Worm (Caenorhabditis elegans) whole organism, L1 larva: Measurements from ENCODE around the gene Y43F8B.17.

ENCODE experiments used
- C16A3.4 ChIP-seq: fragments of 150-350 bp; optimal IDR thresholded peaks from 2 replicates; lab custom pipeline; 2014; ENCODE audit warnings: missing biosample characterization, missing genetic modification characterization
- F16B12.6 ChIP-seq: fragments of 150-350 bp; optimal IDR thresholded peaks from 2 replicates; lab custom pipeline; 2014; ENCODE audit warnings: missing biosample characterization, missing genetic modification characterization
- alr-1 ChIP-seq: fragments of 200-800 bp; sonication (Bioruptor generic); optimal IDR thresholded peaks from 2 replicates; lab custom pipeline; 2018; ENCODE audit warnings: borderline replicate concordance, mild to moderate bottlenecking, missing genetic modification characterization, missing compliant biosample characterization
- ceh-82 ChIP-seq, 3 experiments: fragments of 150-350 bp in 1 of 3; sonication (generic microtip) in 2 of 3; optimal IDR thresholded peaks; 2 replicates each; lab custom pipeline; 2014 to 2017; ENCODE audit warnings: missing biosample characterization in 3 of 3, missing genetic modification characterization in 3 of 3
- ceh-88 ChIP-seq: fragments of 200-800 bp; sonication (Bioruptor generic); IDR thresholded peaks from 2 replicates; pipeline ENCODE4 v1.3.6; 2022; ENCODE audit warnings: missing genetic modification characterization, missing compliant biosample characterization
- ces-1 ChIP-seq: fragments of 150-350 bp; optimal IDR thresholded peaks from 2 replicates; lab custom pipeline; 2014; ENCODE audit warnings: missing biosample characterization, missing genetic modification reagents, missing genetic modification characterization
- dpl-1 ChIP-seq, 3 experiments: fragments of 150-350 bp in 2 of 3; sonication (generic microtip) in 1 of 3; optimal IDR thresholded peaks; 2 replicates each; lab custom pipeline; 2014 to 2017; ENCODE audit warnings: missing biosample characterization in 3 of 3, missing genetic modification characterization in 3 of 3, missing genetic modification reagents in 3 of 3
- dsc-1 ChIP-seq: sonication (generic microtip); optimal IDR thresholded peaks from 2 replicates; lab custom pipeline; 2016; ENCODE audit warnings: mild to moderate bottlenecking, missing genetic modification characterization, missing compliant biosample characterization
- efl-1 ChIP-seq, 4 experiments: fragments of 150-350 bp; optimal IDR thresholded peaks in 3 of 4; peaks in 1 of 4; 1 replicate in 1 of 4; 2 replicates in 3 of 4; lab custom pipeline; 2014; ENCODE audit warnings: missing biosample characterization in 2 of 4, missing genetic modification characterization in 2 of 4, missing genetic modification reagents in 2 of 4
- egl-27 ChIP-seq, 2 experiments: fragments of 150-350 bp in 1 of 2; sonication (generic microtip); optimal IDR thresholded peaks; 3 replicates each; lab custom pipeline; 2017 to 2018; ENCODE audit warnings: missing biosample characterization in 2 of 2, missing genetic modification characterization in 2 of 2, missing genetic modification reagents in 2 of 2
- elt-2 ChIP-seq: sonication (generic microtip); optimal IDR thresholded peaks from 2 replicates; lab custom pipeline; 2016; ENCODE audit warnings: missing genetic modification characterization, mild to moderate bottlenecking, inconsistent platforms, missing compliant biosample characterization, missing genetic modification reagents
- fkh-8 ChIP-seq: sonication (generic microtip); optimal IDR thresholded peaks from 2 replicates; lab custom pipeline; 2016; ENCODE audit warnings: mild to moderate bottlenecking, missing genetic modification characterization, missing compliant biosample characterization
- fos-1 ChIP-seq: fragments of 150-350 bp; optimal IDR thresholded peaks from 2 replicates; lab custom pipeline; 2014; ENCODE audit warnings: missing biosample characterization, missing genetic modification characterization
- grh-1 ChIP-seq: fragments of 200-800 bp; sonication (Bioruptor generic); IDR thresholded peaks from 2 replicates; pipeline ENCODE4 v1.3.6; 2022; ENCODE audit warnings: missing genetic modification reagents, missing genetic modification characterization, missing compliant biosample characterization
- hlh-4 ChIP-seq: sonication (generic microtip); optimal IDR thresholded peaks from 2 replicates; lab custom pipeline; 2016; ENCODE audit warnings: mild to moderate bottlenecking, missing genetic modification characterization, missing compliant biosample characterization
- isw-1 ChIP-seq: fragments of 200-800 bp; sonication (Bioruptor generic); IDR thresholded peaks from 2 replicates; pipeline ENCODE4 v1.3.6; 2022; ENCODE audit warnings: missing genetic modification characterization, missing compliant biosample characterization
- lin-13 ChIP-seq: fragments of 150-350 bp; optimal IDR thresholded peaks from 2 replicates; lab custom pipeline; 2014; ENCODE audit warnings: missing biosample characterization, missing genetic modification reagents, missing genetic modification characterization
- lin-14 ChIP-seq: fragments of 200-800 bp; sonication (Bioruptor generic); optimal IDR thresholded peaks from 2 replicates; lab custom pipeline; 2018; ENCODE audit warnings: mild to moderate bottlenecking, missing genetic modification characterization, moderate library complexity, missing compliant biosample characterization
- lir-3 ChIP-seq: sonication (generic microtip); optimal IDR thresholded peaks from 2 replicates; lab custom pipeline; 2016; ENCODE audit warnings: mild to moderate bottlenecking, missing genetic modification characterization, moderate library complexity, missing compliant biosample characterization; ENCODE audit not compliant: poor library complexity
- mab-9 ChIP-seq: fragments of 200-800 bp; sonication (Bioruptor generic); IDR thresholded peaks from 2 replicates; pipeline ENCODE4 v1.3.6; 2022; ENCODE audit warnings: missing genetic modification reagents, missing genetic modification characterization, missing compliant biosample characterization
- nhr-11 ChIP-seq: fragments of 150-350 bp; optimal IDR thresholded peaks from 2 replicates; lab custom pipeline; 2014; ENCODE audit warnings: missing biosample characterization, missing genetic modification characterization
- nhr-12 ChIP-seq: sonication (generic microtip); optimal IDR thresholded peaks from 2 replicates; lab custom pipeline; 2017; ENCODE audit warnings: missing biosample characterization, missing genetic modification characterization
- nhr-20 ChIP-seq: sonication (generic microtip); optimal IDR thresholded peaks from 2 replicates; lab custom pipeline; 2016; ENCODE audit warnings: mild to moderate bottlenecking, missing genetic modification characterization, missing compliant biosample characterization
- nhr-71 ChIP-seq: sonication (generic microtip); optimal IDR thresholded peaks from 2 replicates; lab custom pipeline; 2016; ENCODE audit warnings: mild to moderate bottlenecking, missing genetic modification characterization, moderate library complexity, missing compliant biosample characterization
- nhr-76 ChIP-seq: sonication (generic microtip); optimal IDR thresholded peaks from 2 replicates; lab custom pipeline; 2017; ENCODE audit warnings: missing biosample characterization, missing genetic modification characterization
- nhr-85 ChIP-seq: sonication (generic microtip); peaks from one replicate; lab custom pipeline; 2016; ENCODE audit warnings: missing genetic modification characterization, inconsistent platforms, missing compliant biosample characterization
- pax-3 ChIP-seq: fragments of 200-800 bp; sonication (Bioruptor generic); optimal IDR thresholded peaks from 2 replicates; lab custom pipeline; 2018; ENCODE audit warnings: mild to moderate bottlenecking, missing genetic modification characterization, moderate library complexity, missing compliant biosample characterization
- rnt-1 ChIP-seq: sonication (generic microtip); optimal IDR thresholded peaks from 2 replicates; lab custom pipeline; 2016; ENCODE audit warnings: mild to moderate bottlenecking, missing genetic modification characterization, moderate library complexity, missing compliant biosample characterization
- sox-4 ChIP-seq: sonication (generic microtip); optimal IDR thresholded peaks from 2 replicates; lab custom pipeline; 2016; ENCODE audit warnings: missing genetic modification characterization, missing compliant biosample characterization
- sup-37 ChIP-seq: fragments of 200-800 bp; sonication (Bioruptor generic); optimal IDR thresholded peaks from 2 replicates; lab custom pipeline; 2018; ENCODE audit warnings: mild to moderate bottlenecking, missing genetic modification characterization, missing compliant biosample characterization
- tlp-1 ChIP-seq: fragments of 150-350 bp; optimal IDR thresholded peaks from 2 replicates; lab custom pipeline; 2014; ENCODE audit warnings: missing biosample characterization, missing genetic modification characterization
- unc-130 ChIP-seq: fragments of 150-350 bp; optimal IDR thresholded peaks from 2 replicates; lab custom pipeline; 2017; ENCODE audit warnings: missing biosample characterization, missing genetic modification characterization, inconsistent platforms
- unc-30 ChIP-seq: sonication (generic microtip); optimal IDR thresholded peaks from 2 replicates; lab custom pipeline; 2017; ENCODE audit warnings: missing biosample characterization, missing genetic modification characterization
- unc-98 ChIP-seq: fragments of 200-800 bp; sonication (Bioruptor generic); IDR thresholded peaks from 2 replicates; pipeline ENCODE4 v1.3.6; 2022; ENCODE audit warnings: missing genetic modification characterization, missing compliant biosample characterization
- xbp-1 ChIP-seq: sonication (generic microtip); optimal IDR thresholded peaks from 2 replicates; lab custom pipeline; 2016; ENCODE audit warnings: missing genetic modification characterization, missing compliant biosample characterization
- zag-1 ChIP-seq: fragments of 150-350 bp; optimal IDR thresholded peaks from 2 replicates; lab custom pipeline; 2014; ENCODE audit warnings: missing biosample characterization, missing genetic modification characterization

The Y43F8B.17 gene

ce11 chrV:19470385-19470784 lies 14.1 kb upstream of the Y43F8B.17 start, which contains the start of gene Y43F8B.11:
Y43F8B.11 (plus strand) TSS chrV:19470685.
- TF ChIP-seq grh-1 = no peak
- TF ChIP-seq dsc-1 (tag; lab: Kevin White, UChicago) = peak; percentile 48
- no peak for TF ChIP-seq nhr-76 (tag; lab: Kevin White, UChicago)
- no peak for TF ChIP-seq fos-1
- TF ChIP-seq nhr-85 (tag; lab: Kevin White, UChicago) = peak; percentile 38
- TF ChIP-seq sox-4 = no peak
- no peak for TF ChIP-seq sup-37 (GFP tag; lab: Kevin White, UChicago)

DNA sequence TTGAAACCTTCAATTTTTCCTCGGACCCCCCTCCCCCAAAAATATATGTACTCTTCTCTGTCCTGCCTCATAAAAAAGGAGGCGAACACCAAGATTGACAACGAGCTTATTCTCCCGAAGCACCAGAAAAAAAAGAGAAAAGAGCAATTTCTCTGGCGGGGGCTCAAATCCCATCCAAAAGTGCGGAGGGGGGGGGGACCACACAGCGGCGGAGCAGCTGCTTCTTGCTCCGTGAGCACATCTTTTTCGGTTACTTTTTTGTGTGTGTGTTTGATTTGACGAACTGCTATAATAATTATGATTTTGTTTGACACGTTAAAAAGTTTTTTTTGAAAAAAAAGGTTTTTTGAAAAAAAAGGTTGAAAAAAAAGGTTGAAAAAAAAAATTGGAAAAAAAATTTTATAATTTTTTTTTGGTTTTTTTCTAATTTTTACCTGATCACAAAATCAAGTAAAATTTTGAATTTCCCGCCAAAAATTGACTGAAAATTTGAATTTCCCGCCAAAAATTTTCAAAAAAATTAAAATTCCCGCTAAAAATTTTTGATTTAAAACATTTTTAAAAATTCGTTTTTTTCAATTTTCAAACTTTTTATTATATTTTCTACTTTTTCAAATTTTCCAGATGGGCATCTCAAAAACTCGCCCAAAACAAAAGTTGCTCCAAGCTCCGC lies 10.5 kb upstream of the Y43F8B.17 start, which contains the start of gene Y43F8B.10:
TSS of gene Y43F8B.10 (plus strand) at position 623 of the 673 bp plus-strand sequence.
- TF ChIP-seq efl-1 (optimal IDR thresholded peaks at IDR 0.05; lab: Kevin White, UChicago) = no peak
- TF ChIP-seq efl-1 (GFP tag; optimal IDR thresholded peaks at IDR 0.05 in 1 of 2; lab: Kevin White, UChicago) = peak in 1 of 2 experiments; percentile 44
- no peak for TF ChIP-seq pax-3

- TF ChIP-seq dpl-1 (GFP tag; optimal IDR thresholded peaks at IDR 0.05; lab: Kevin White, UChicago) (peak in 2 of 3 experiments; percentile 5 to 24), efl-1 (optimal IDR thresholded peaks at IDR 0.05; lab: Kevin White, UChicago) (peak; percentile 25 to 39), efl-1 (GFP tag; optimal IDR thresholded peaks at IDR 0.05 in 1 of 2; lab: Kevin White, UChicago) (peak; percentile 51 to 85), lin-13 (no peak)
These were observed 7.2 kb upstream of the Y43F8B.17 start for ce11 chrV:19477302-19477701.

ce11 chrV:19477852-19478251 lies 6.7 kb upstream of the Y43F8B.17 start, which contains the start of gene Y43F8B.9:
Y43F8B.9 (plus strand) TSS chrV:19478152.
- TF ChIP-seq pax-3 (no peak), nhr-85 (tag; lab: Kevin White, UChicago) (peak; percentile 54)

ce11 chrV:19482535-19482934 lies 2.0 kb upstream of the Y43F8B.17 start, which contains the start of gene Y43F8B.22:
Y43F8B.22 (plus strand) TSS chrV:19482835.
- TF ChIP-seq fkh-8 (no peak), lin-13 (no peak), hlh-4 (tag; lab: Kevin White, UChicago) (no peak), ceh-82 (tag; optimal IDR thresholded peaks at IDR 0.05; lab: Kevin White, UChicago) (no peak), egl-27 (tag; optimal IDR thresholded peaks at IDR 0.05; lab: Kevin White, UChicago) (no peak), unc-30 (no peak), mab-9 (no peak), dpl-1 (GFP tag; optimal IDR thresholded peaks at IDR 0.05; lab: Kevin White, UChicago) (no peak), alr-1 (no peak), tlp-1 (no peak), xbp-1 (tag; lab: Kevin White, UChicago) (no peak), nhr-71 (tag; lab: Kevin White, UChicago) (no peak), nhr-20 (tag; lab: Kevin White, UChicago) (no peak), dsc-1 (tag; lab: Kevin White, UChicago) (no peak), C16A3.4 (no peak), elt-2 (tag; lab: Kevin White, UChicago) (no peak)

DNA sequence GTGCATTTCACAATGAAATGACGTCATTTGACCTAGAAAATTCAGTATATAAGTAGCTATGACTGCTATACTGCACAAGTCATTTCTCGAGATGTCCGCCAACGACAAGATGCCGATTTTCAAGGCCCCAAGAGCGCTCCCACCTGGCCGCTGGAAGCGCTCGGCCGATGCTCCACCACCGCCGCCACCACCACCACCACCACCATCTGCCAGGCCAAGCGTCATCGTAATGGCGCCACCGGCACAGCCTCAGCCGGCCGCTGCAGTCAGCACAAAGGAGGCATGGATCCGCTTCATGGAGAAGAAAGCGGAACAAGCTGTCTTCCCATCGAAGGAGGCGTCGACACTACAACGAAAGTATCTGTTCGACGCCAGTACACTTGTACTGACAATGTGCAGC lies 740 bp downstream of the Y43F8B.17 start, which contains the start of gene Y43F8B.28:
TSS of gene Y43F8B.28 (plus strand) at position 59 of the 400 bp plus-strand sequence.
- no peak for TF ChIP-seq ces-1
- no peak for TF ChIP-seq fkh-8
- TF ChIP-seq nhr-11 (tag; lab: Kevin White, UChicago) = no peak
- TF ChIP-seq F16B12.6 (tag; lab: Kevin White, UChicago) = no peak
- no peak for TF ChIP-seq unc-98 (GFP tag; lab: Robert Waterston, UW)
- TF ChIP-seq lir-3 (tag; lab: Kevin White, UChicago) = no peak
- no peak for TF ChIP-seq isw-1 (GFP tag; lab: Robert Waterston, UW)
- TF ChIP-seq nhr-12 (tag; lab: Kevin White, UChicago) = no peak
- no peak for TF ChIP-seq dpl-1 (GFP tag; optimal IDR thresholded peaks at IDR 0.05; lab: Kevin White, UChicago)
- TF ChIP-seq unc-130 (tag; lab: Kevin White, UChicago) = no peak
- TF ChIP-seq lin-14 (GFP tag; lab: Kevin White, UChicago) = no peak
- no peak for TF ChIP-seq nhr-20 (tag; lab: Kevin White, UChicago)
- no peak for TF ChIP-seq zag-1 (tag; lab: Kevin White, UChicago)
- no peak for TF ChIP-seq rnt-1 (tag; lab: Kevin White, UChicago)
- TF ChIP-seq ceh-88 (GFP tag; lab: Robert Waterston, UW) = no peak
